Worm (Caenorhabditis elegans): Measurements from ENCODE around the gene Y102A11A.5.

DNA sequence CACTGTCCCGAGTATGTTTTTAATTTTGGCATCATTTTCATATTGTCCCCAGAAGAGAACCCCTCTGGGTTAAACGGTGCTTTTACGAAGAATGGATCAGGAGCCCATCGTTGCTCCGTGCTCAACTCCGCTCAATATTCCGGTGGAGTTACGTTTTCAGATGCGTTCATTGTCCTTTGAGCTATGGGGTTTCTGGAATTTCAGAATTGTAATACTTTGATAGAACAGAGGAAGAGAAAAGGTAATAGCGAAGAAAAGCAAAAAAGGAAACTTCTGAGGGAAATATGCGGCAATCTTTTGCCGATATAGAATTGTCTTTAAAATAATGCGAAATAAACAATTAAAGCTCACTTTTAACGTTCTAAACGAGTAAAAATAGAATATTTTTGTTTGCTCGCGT lies 33.5 kb downstream of the Y102A11A.5 start, which contains the start of gene Y40A1A.3:
- TF ChIP-seq sma-3 (GFP tag; optimal IDR thresholded peaks at IDR 0.05) (no peak), C34F6.9 (tag; optimal IDR thresholded peaks at IDR 0.05) (no peak), ama-1 (optimal IDR thresholded peaks at IDR 0.05) (no peak), F13H6.1 (tag; optimal IDR thresholded peaks at IDR 0.05) (no peak), lin-39 (tag; optimal IDR thresholded peaks at IDR 0.05) (no peak), ceh-16 (tag; optimal IDR thresholded peaks at IDR 0.05) (no peak), sma-9 (GFP tag; optimal IDR thresholded peaks at IDR 0.05) (no peak), sma-9 (tag; optimal IDR thresholded peaks at IDR 0.05) (no peak)

All from whole organism, L2 larva.